Fruit fly (Drosophila melanogaster) whole organism, embryonic: ENCODE results near the gene CG32425.

ENCODE experiments used
- Awh ChIP-seq: fragments of 200-800 bp; sonication (Bioruptor generic); IDR thresholded peaks from 2 replicates; pipeline ENCODE4, ENCODE4 v1.3.6; 2022; ENCODE audit warnings: missing biosample characterization, missing genetic modification characterization
- B-H2 ChIP-seq: fragments of 200-800 bp; sonication (Bioruptor generic); optimal IDR thresholded peaks from 2 replicates; lab custom pipeline; 2018; ENCODE audit warnings: missing biosample characterization, mild to moderate bottlenecking, missing genetic modification characterization
- BtbVII ChIP-seq: fragments of 200-800 bp; sonication (Bioruptor generic); optimal IDR thresholded peaks from 3 replicates; lab custom pipeline; 2017; ENCODE audit warnings: missing biosample characterization, mild to moderate bottlenecking, missing genetic modification characterization
- CG10565 ChIP-seq: fragments of 200-800 bp; sonication (Bioruptor generic); optimal IDR thresholded peaks from 3 replicates; lab custom pipeline; 2016; ENCODE audit warnings: missing biosample characterization, mild to moderate bottlenecking, missing genetic modification characterization
- CG12104 ChIP-seq: fragments of 200-800 bp; sonication (Bioruptor generic); optimal IDR thresholded peaks from 3 replicates; lab custom pipeline; 2016; ENCODE audit warnings: missing biosample characterization, missing genetic modification characterization
- CG12744 ChIP-seq: fragments of 200-800 bp; sonication (Bioruptor generic); optimal IDR thresholded peaks from 2 replicates; lab custom pipeline; 2016; ENCODE audit warnings: missing biosample characterization, missing genetic modification characterization
- CG15073 ChIP-seq: fragments of 200-800 bp; sonication (Bioruptor generic); optimal IDR thresholded peaks from 2 replicates; lab custom pipeline; 2016; ENCODE audit warnings: missing biosample characterization, missing genetic modification characterization
- CG15269 ChIP-seq: fragments of 200-800 bp; sonication (Bioruptor generic); optimal IDR thresholded peaks from 2 replicates; lab custom pipeline; 2018; ENCODE audit warnings: missing biosample characterization, mild to moderate bottlenecking, missing genetic modification characterization, moderate library complexity
- CG1602 ChIP-seq: fragments of 200-800 bp; sonication (Bioruptor generic); optimal IDR thresholded peaks from 3 replicates; lab custom pipeline; 2016; ENCODE audit warnings: missing biosample characterization, missing genetic modification characterization
- CG17829 ChIP-seq: fragments of 200-800 bp; optimal IDR thresholded peaks from 2 replicates; lab custom pipeline; 2019; ENCODE audit warnings: missing biosample characterization, mild to moderate bottlenecking, missing genetic modification characterization, moderate library complexity
- CG2875 ChIP-seq: fragments of 200-800 bp; sonication (Bioruptor generic); optimal IDR thresholded peaks from 2 replicates; lab custom pipeline; 2017; ENCODE audit warnings: missing biosample characterization, mild to moderate bottlenecking, missing genetic modification characterization, missing genetic modification reagents
- CG31441 ChIP-seq: fragments of 200-800 bp; sonication (Bioruptor generic); IDR thresholded peaks from 2 replicates; pipeline ENCODE4 v1.3.6; 2022; ENCODE audit warnings: missing biosample characterization, missing genetic modification characterization
- CG34376 ChIP-seq: fragments of 200-800 bp; sonication (Bioruptor generic); optimal IDR thresholded peaks from 2 replicates; lab custom pipeline; 2018; ENCODE audit warnings: missing biosample characterization, mild to moderate bottlenecking, missing genetic modification characterization
- CG3995 ChIP-seq: fragments of 200-800 bp; sonication (Bioruptor generic); optimal IDR thresholded peaks from 3 replicates; lab custom pipeline; 2016; ENCODE audit warnings: missing biosample characterization, missing genetic modification characterization
- CG4707 ChIP-seq: fragments of 200-800 bp; sonication (Bioruptor generic); optimal IDR thresholded peaks from 2 replicates; lab custom pipeline; 2018; ENCODE audit warnings: missing biosample characterization, mild to moderate bottlenecking, missing genetic modification characterization, moderate library complexity
- CG7786 ChIP-seq: fragments of 200-800 bp; sonication (Bioruptor generic); optimal IDR thresholded peaks from 2 replicates; lab custom pipeline; 2016; ENCODE audit warnings: missing biosample characterization, missing genetic modification characterization
- CG8089 ChIP-seq: fragments of 200-800 bp; sonication (Bioruptor generic); optimal IDR thresholded peaks from 3 replicates; lab custom pipeline; 2016; ENCODE audit warnings: missing biosample characterization, missing genetic modification characterization
- CG9727 ChIP-seq: fragments of 200-800 bp; sonication (Bioruptor generic); optimal IDR thresholded peaks from 3 replicates; lab custom pipeline; 2017; ENCODE audit warnings: missing biosample characterization, mild to moderate bottlenecking, missing genetic modification characterization
- CG9876 ChIP-seq: fragments of 200-800 bp; sonication (Bioruptor generic); optimal IDR thresholded peaks from 2 replicates; lab custom pipeline; 2016; ENCODE audit warnings: missing biosample characterization, missing genetic modification characterization
- HmgD ChIP-seq: fragments of 200-800 bp; sonication (Bioruptor generic); optimal IDR thresholded peaks from 3 replicates; lab custom pipeline; 2016; ENCODE audit warnings: missing biosample characterization, missing genetic modification characterization
- Lhr ChIP-seq: fragments of 200-800 bp; sonication (Bioruptor generic); optimal IDR thresholded peaks from 3 replicates; lab custom pipeline; 2017; ENCODE audit warnings: mild to moderate bottlenecking, missing biosample characterization, missing genetic modification reagents, missing genetic modification characterization
- MBD-R2 ChIP-seq: fragments of 200-800 bp; sonication (Bioruptor generic); IDR thresholded peaks from 2 replicates; pipeline ENCODE4 v1.3.6; 2022; ENCODE audit warnings: missing biosample characterization, missing genetic modification characterization
- NC2β ChIP-seq: fragments of 200-800 bp; sonication (Bioruptor generic); optimal IDR thresholded peaks from 2 replicates; lab custom pipeline; 2016; ENCODE audit warnings: missing biosample characterization, missing genetic modification characterization
- Oli ChIP-seq: fragments of 200-800 bp; sonication (Bioruptor generic); optimal IDR thresholded peaks from 2 replicates; lab custom pipeline; 2018; ENCODE audit warnings: missing biosample characterization, mild to moderate bottlenecking, missing genetic modification characterization, moderate library complexity
- Usf ChIP-seq: fragments of 200-800 bp; sonication (Bioruptor generic); optimal IDR thresholded peaks from 2 replicates; lab custom pipeline; 2017; ENCODE audit warnings: missing genotype, missing biosample characterization, missing genetic modification characterization
- bab2 ChIP-seq: fragments of 200-800 bp; sonication (Bioruptor generic); optimal IDR thresholded peaks from 2 replicates; lab custom pipeline; 2016; ENCODE audit warnings: missing biosample characterization, missing genetic modification characterization
- cato ChIP-seq: fragments of 200-800 bp; sonication (Bioruptor generic); optimal IDR thresholded peaks from 2 replicates; lab custom pipeline; 2016; ENCODE audit warnings: missing biosample characterization, missing genetic modification characterization, borderline replicate concordance
- caup ChIP-seq: fragments of 200-800 bp; sonication (Bioruptor generic); optimal IDR thresholded peaks from 3 replicates; lab custom pipeline; 2017; ENCODE audit warnings: missing biosample characterization, mild to moderate bottlenecking, missing genetic modification characterization, moderate library complexity; ENCODE audit not compliant: severe bottlenecking
- corto ChIP-seq: fragments of 200-800 bp; sonication (Bioruptor generic); optimal IDR thresholded peaks from 2 replicates; lab custom pipeline; 2016; ENCODE audit warnings: missing biosample characterization, mild to moderate bottlenecking, missing genetic modification characterization, moderate library complexity
- crol ChIP-seq: fragments of 200-800 bp; sonication (Bioruptor generic); IDR thresholded peaks from 2 replicates; pipeline ENCODE4 v1.3.6; 2022; ENCODE audit warnings: missing biosample characterization, missing genetic modification characterization
- da ChIP-seq: fragments of 200-800 bp; sonication (Bioruptor generic); optimal IDR thresholded peaks from 2 replicates; lab custom pipeline; 2016; ENCODE audit warnings: missing biosample characterization, missing genetic modification characterization
- dpn ChIP-seq, 2 experiments: fragments of 200-800 bp; sonication (Bioruptor generic); optimal IDR thresholded peaks; 3 replicates each; lab custom pipeline; 2016; ENCODE audit warnings: missing biosample characterization in 2 of 2, missing genetic modification characterization in 2 of 2
- en ChIP-seq: fragments of 200-800 bp; sonication (Bioruptor generic); optimal IDR thresholded peaks from 2 replicates; lab custom pipeline; 2016; ENCODE audit warnings: missing biosample characterization, missing genetic modification characterization
- exex ChIP-seq: fragments of 200-800 bp; sonication (Bioruptor generic); optimal IDR thresholded peaks from 4 replicates; lab custom pipeline; 2018; ENCODE audit warnings: missing biosample characterization, mild to moderate bottlenecking, missing genetic modification characterization, moderate library complexity
- fu2 ChIP-seq: fragments of 200-800 bp; sonication (Bioruptor generic); optimal IDR thresholded peaks from 2 replicates; lab custom pipeline; 2016; ENCODE audit warnings: missing biosample characterization, missing genetic modification characterization
- gsb ChIP-seq: fragments of 200-800 bp; sonication (Bioruptor generic); IDR thresholded peaks from 2 replicates; pipeline ENCODE4 v1.3.6; 2022; ENCODE audit warnings: missing biosample characterization, missing genetic modification characterization
- gt ChIP-seq: fragments of 200-800 bp; sonication (Bioruptor generic); IDR thresholded peaks from 2 replicates; pipeline ENCODE4 v1.3.6; 2022; ENCODE audit warnings: missing biosample characterization, missing genetic modification characterization
- insv ChIP-seq, 2 experiments: fragments of 200-800 bp; sonication (Bioruptor generic); optimal IDR thresholded peaks; 3 replicates each; lab custom pipeline; 2016 to 2018; ENCODE audit warnings: missing biosample characterization in 2 of 2, missing genetic modification characterization in 2 of 2
- nmo ChIP-seq: fragments of 200-800 bp; sonication (Bioruptor generic); optimal IDR thresholded peaks from 2 replicates; lab custom pipeline; 2018; ENCODE audit warnings: missing biosample characterization, mild to moderate bottlenecking, missing genetic modification characterization, moderate library complexity
- odd ChIP-seq: fragments of 200-800 bp; sonication (Bioruptor generic); optimal IDR thresholded peaks from 2 replicates; lab custom pipeline; 2017; ENCODE audit warnings: missing biosample characterization, mild to moderate bottlenecking, missing genetic modification characterization
- p53 ChIP-seq: fragments of 200-800 bp; sonication (Bioruptor generic); optimal IDR thresholded peaks from 2 replicates; lab custom pipeline; 2016; ENCODE audit warnings: missing biosample characterization, missing genetic modification characterization
- prd ChIP-seq, 3 experiments: fragments of >200 bp in 2 of 3; fragments of 200-800 bp in 1 of 3; sonication (Bioruptor generic) in 1 of 3; optimal IDR thresholded peaks in 2 of 3; IDR thresholded peaks in 1 of 3; 2 replicates in 2 of 3; 3 replicates in 1 of 3; pipeline versions ENCODE4 v1.3.6 to Lab custom; 2017 to 2022; ENCODE audit warnings: missing biosample characterization in 1 of 3, missing genetic modification characterization in 1 of 3
- pum ChIP-seq: fragments of 200-800 bp; sonication (Bioruptor generic); optimal IDR thresholded peaks from 2 replicates; lab custom pipeline; 2016; ENCODE audit warnings: missing biosample characterization, missing genetic modification characterization
- row ChIP-seq: fragments of 200-800 bp; sonication (Bioruptor generic); IDR thresholded peaks from 3 replicates; pipeline ENCODE4 v1.3.6; 2022; ENCODE audit warnings: missing biosample characterization, missing genetic modification characterization
- slp2 ChIP-seq: fragments of 200-800 bp; sonication (Bioruptor generic); optimal IDR thresholded peaks from 2 replicates; lab custom pipeline; 2016; ENCODE audit warnings: missing biosample characterization, missing genetic modification characterization
- tap ChIP-seq: fragments of 200-800 bp; optimal IDR thresholded peaks from 3 replicates; lab custom pipeline; 2019; ENCODE audit warnings: missing biosample characterization, mild to moderate bottlenecking, missing genetic modification characterization, moderate library complexity
- tna ChIP-seq: fragments of 200-800 bp; sonication (Bioruptor generic); IDR thresholded peaks from 2 replicates; pipeline ENCODE4 v1.3.6; 2022; ENCODE audit warnings: missing biosample characterization, missing genetic modification characterization; ENCODE audit not compliant: partially characterized antibody
- yki ChIP-seq: fragments of >200 bp; optimal IDR thresholded peaks from 3 replicates; lab custom pipeline; 2018
- zen2 ChIP-seq: fragments of 200-800 bp; sonication (Bioruptor generic); IDR thresholded peaks from 3 replicates; pipeline ENCODE4 v1.3.6; 2022; ENCODE audit warnings: missing biosample characterization, missing genetic modification characterization; ENCODE audit not compliant: partially characterized antibody

Gene CG32425

dm6 chr3L:20509121-20509934 lies 12.2 kb downstream of the CG32425 start (continued):
- TF ChIP-seq gt (GFP tag; lab: Robert Waterston, UW) = no peak
- peak; percentile 9 for TF ChIP-seq p53 (GFP tag; lab: Kevin White, UChicago)
- TF ChIP-seq CG3995 = peak; percentile 41
- no peak for TF ChIP-seq zen2 (GFP tag; lab: Robert Waterston, UW)
- no peak for TF ChIP-seq gsb (GFP tag; lab: Robert Waterston, UW)
- TF ChIP-seq insv (GFP tag; optimal IDR thresholded peaks at IDR 0.05; lab: Kevin White, UChicago) = peak in 1 of 2 experiments; percentile 45
- TF ChIP-seq B-H2 (GFP tag; lab: Kevin White, UChicago) = peak; percentile 59
- TF ChIP-seq CG1602 (GFP tag; lab: Kevin White, UChicago) = peak; percentile 60
- peak; percentile 88 for TF ChIP-seq CG9727 (GFP tag; lab: Kevin White, UChicago)
- peak; percentile 77 for TF ChIP-seq CG12104 (GFP tag; lab: Kevin White, UChicago)
- TF ChIP-seq CG34376 (GFP tag; lab: Kevin White, UChicago) = peak; percentile 58
- TF ChIP-seq CG7786 (GFP tag; lab: Kevin White, UChicago) = peak; percentile 69
- TF ChIP-seq tna (GFP tag; lab: Robert Waterston, UW) = no peak
- peak; percentile 71 for TF ChIP-seq slp2 (GFP tag; lab: Kevin White, UChicago)
- peak; percentile 75 for TF ChIP-seq CG2875
- no peak for TF ChIP-seq corto (GFP tag; lab: Kevin White, UChicago)
- no peak for TF ChIP-seq prd (optimal IDR thresholded peaks at IDR 0.05; lab: Kevin White, UChicago)
- peak; percentile 41; the same call in 2 of the 3 replicates for TF ChIP-seq prd (GFP tag; IDR thresholded peaks at IDR 0.05; lab: Robert Waterston, UW)
- TF ChIP-seq Lhr (GFP tag; lab: Kevin White, UChicago) = peak; percentile 28
- TF ChIP-seq crol (GFP tag; lab: Robert Waterston, UW) = peak; percentile 44; the same call in 1 of the 2 replicates
- TF ChIP-seq en (GFP tag; lab: Kevin White, UChicago) = peak; percentile 47
- TF ChIP-seq da (GFP tag; lab: Kevin White, UChicago) = no peak
- peak; percentile 84 for TF ChIP-seq Oli
- no peak for TF ChIP-seq CG10565 (GFP tag; lab: Kevin White, UChicago)
- TF ChIP-seq fu2 (GFP tag; lab: Kevin White, UChicago) = peak; percentile 58
- TF ChIP-seq Usf (GFP tag; lab: Kevin White, UChicago) = peak; percentile 55
- 0 out of 2 replicates have a peak, but pooled peaks have one; percentile 33 for TF ChIP-seq Awh (GFP tag; lab: Robert Waterston, UW)
- no peak for TF ChIP-seq NC2β (GFP tag; lab: Kevin White, UChicago)
- no peak for TF ChIP-seq CG15073 (GFP tag; lab: Kevin White, UChicago)
- peak; percentile 76 for TF ChIP-seq bab2 (GFP tag; lab: Kevin White, UChicago)
- TF ChIP-seq CG17829 (tag; lab: Kevin White, UChicago) = peak; percentile 81
- TF ChIP-seq BtbVII (GFP tag; lab: Kevin White, UChicago) = peak; percentile 83
- TF ChIP-seq nmo = peak; percentile 89
- TF ChIP-seq CG4707 (GFP tag; lab: Kevin White, UChicago) = no peak
- TF ChIP-seq HmgD (GFP tag; lab: Kevin White, UChicago) = no peak
- TF ChIP-seq dpn (GFP tag; optimal IDR thresholded peaks at IDR 0.05; lab: Kevin White, UChicago) = peak; percentile 66 to 76
- TF ChIP-seq CG12744 (GFP tag; lab: Kevin White, UChicago) = peak; percentile 59
- TF ChIP-seq MBD-R2 (GFP tag; lab: Robert Waterston, UW) = no peak; the same call in 1 of the 2 replicates
- TF ChIP-seq caup (GFP tag; lab: Kevin White, UChicago) = peak; percentile 78
- TF ChIP-seq yki (lab: Kevin White, UChicago) = no peak
- peak; percentile 82 for TF ChIP-seq CG15269 (tag; lab: Kevin White, UChicago)
- peak; percentile 75 for TF ChIP-seq CG31441
- peak; percentile 77 for TF ChIP-seq odd (GFP tag; lab: Kevin White, UChicago)
- TF ChIP-seq pum = peak; percentile 62
- TF ChIP-seq exex (tag; lab: Kevin White, UChicago) = peak; percentile 51
- peak; percentile 17 for TF ChIP-seq cato (GFP tag; lab: Kevin White, UChicago)
- peak; percentile 39 for TF ChIP-seq tap (tag; lab: Kevin White, UChicago)
- TF ChIP-seq CG9876 (GFP tag; lab: Kevin White, UChicago) = no peak
- TF ChIP-seq row = peak; percentile 91
- TF ChIP-seq CG8089 (GFP tag; lab: Kevin White, UChicago) = peak; percentile 50
